Worm (Caenorhabditis elegans) whole organism, young adult: ENCODE data around the gene C41H7.9.

Experiments
- B0035.1 ChIP-seq: sonication (generic microtip); optimal IDR thresholded peaks from 2 replicates; lab custom pipeline; 2016; ENCODE audit warnings: missing genetic modification characterization, mild to moderate bottlenecking, missing compliant biosample characterization, missing genotype, missing genetic modification reagents
- B0336.3 ChIP-seq: fragments of 200-800 bp; sonication (Bioruptor generic); IDR thresholded peaks from 2 replicates; pipeline ENCODE4 v1.3.6; 2022; ENCODE audit warnings: missing genetic modification characterization, missing compliant biosample characterization
- C06A6.2 ChIP-seq: fragments of 200-800 bp; sonication (Bioruptor generic); conservative IDR thresholded peaks from 2 replicates; pipeline ENCODE4 v1.3.6; 2022; ENCODE audit warnings: missing genetic modification characterization, missing compliant biosample characterization
- F10E7.11 ChIP-seq: sonication (generic microtip); optimal IDR thresholded peaks from 2 replicates; lab custom pipeline; 2017; ENCODE audit warnings: mild to moderate bottlenecking, missing genetic modification characterization, moderate library complexity, missing compliant biosample characterization
- F23B12.7 ChIP-seq: sonication (generic microtip); optimal IDR thresholded peaks from 2 replicates; lab custom pipeline; 2017; ENCODE audit warnings: missing genetic modification characterization, mild to moderate bottlenecking, missing compliant biosample characterization, antibody characterized with exemption, moderate library complexity; ENCODE audit not compliant: insufficient read depth
- F33H1.4 ChIP-seq: fragments of 200-800 bp; sonication (Bioruptor generic); IDR thresholded peaks from 2 replicates; pipeline ENCODE4 v1.3.6; 2022; ENCODE audit warnings: missing genetic modification reagents, missing genetic modification characterization, missing compliant biosample characterization
- F39B2.1 ChIP-seq: fragments of 200-800 bp; sonication (Bioruptor generic); IDR thresholded peaks from 2 replicates; pipeline ENCODE4 v1.3.6; 2022; ENCODE audit warnings: missing genetic modification reagents, missing genetic modification characterization, missing compliant biosample characterization
- F57C9.4 ChIP-seq: sonication (generic microtip); optimal IDR thresholded peaks from 2 replicates; lab custom pipeline; 2017; ENCODE audit warnings: mild to moderate bottlenecking, missing genetic modification characterization, missing compliant biosample characterization
- Y53F4B.3 ChIP-seq: fragments of 200-800 bp; sonication (Bioruptor generic); IDR thresholded peaks from 2 replicates; pipeline ENCODE4 v1.3.6; 2022; ENCODE audit warnings: missing genetic modification reagents, missing genetic modification characterization, missing compliant biosample characterization
- Y56A3A.18 ChIP-seq: fragments of 200-800 bp; sonication (Bioruptor generic); IDR thresholded peaks from 2 replicates; pipeline ENCODE4 v1.3.6; 2022; ENCODE audit warnings: missing genetic modification reagents, missing genetic modification characterization, missing compliant biosample characterization
- Y95B8A.8 ChIP-seq: fragments of 200-800 bp; sonication (Bioruptor generic); IDR thresholded peaks from 2 replicates; pipeline ENCODE4 v1.3.6; 2022; ENCODE audit warnings: missing genetic modification reagents, missing genetic modification characterization, missing compliant biosample characterization
- aptf-2 ChIP-seq: fragments of 200-800 bp; sonication (Bioruptor generic); conservative IDR thresholded peaks from 2 replicates; pipeline ENCODE4 v1.3.6; 2022; ENCODE audit warnings: missing genetic modification reagents, missing genetic modification characterization, missing compliant biosample characterization
- atf-7 ChIP-seq: sonication (generic microtip); optimal IDR thresholded peaks from 2 replicates; lab custom pipeline; 2017; ENCODE audit warnings: mild to moderate bottlenecking, missing genetic modification characterization, missing compliant biosample characterization
- attf-5 ChIP-seq: fragments of 200-800 bp; sonication (Bioruptor generic); optimal IDR thresholded peaks from 2 replicates; lab custom pipeline; 2018; ENCODE audit warnings: mild to moderate bottlenecking, missing genetic modification characterization, missing compliant biosample characterization
- bed-1 ChIP-seq: fragments of 200-800 bp; sonication (Bioruptor generic); IDR thresholded peaks from 2 replicates; pipeline ENCODE4 v1.3.6; 2022; ENCODE audit warnings: missing genetic modification reagents, missing genetic modification characterization, missing compliant biosample characterization
- cebp-1 ChIP-seq, 2 experiments: fragments of 200-800 bp in 1 of 2; sonication (Bioruptor generic) in 1 of 2; sonication (generic microtip) in 1 of 2; IDR thresholded peaks in 1 of 2; optimal IDR thresholded peaks in 1 of 2; 2 replicates each; pipeline versions ENCODE4 v1.3.6 to Lab custom; 2017 to 2022; ENCODE audit warnings: missing compliant biosample characterization in 2 of 2, missing genetic modification characterization in 2 of 2, mild to moderate bottlenecking in 1 of 2, missing genetic modification reagents in 1 of 2, moderate library complexity in 1 of 2
- ceh-58 ChIP-seq: fragments of 200-800 bp; sonication (Bioruptor generic); IDR thresholded peaks from 2 replicates; pipeline ENCODE4 v1.3.6; 2022; ENCODE audit warnings: missing genetic modification characterization, missing compliant biosample characterization
- ceh-91 ChIP-seq: fragments of 200-800 bp; sonication (Bioruptor generic); IDR thresholded peaks from 2 replicates; pipeline ENCODE4 v1.3.6; 2022; ENCODE audit warnings: missing genetic modification reagents, missing genetic modification characterization, missing compliant biosample characterization
- chd-7 ChIP-seq: sonication (generic microtip); optimal IDR thresholded peaks from 2 replicates; lab custom pipeline; 2016; ENCODE audit warnings: mild to moderate bottlenecking, missing genetic modification characterization, moderate library complexity, missing compliant biosample characterization
- dox-1 ChIP-seq: fragments of 200-800 bp; sonication (Bioruptor generic); IDR thresholded peaks from 2 replicates; pipeline ENCODE4 v1.3.6; 2022; ENCODE audit warnings: missing genetic modification reagents, missing genetic modification characterization, missing compliant biosample characterization
- ets-4 ChIP-seq: fragments of 200-800 bp; sonication (Bioruptor generic); optimal IDR thresholded peaks from 2 replicates; lab custom pipeline; 2018; ENCODE audit warnings: mild to moderate bottlenecking, missing genetic modification characterization, missing compliant biosample characterization
- gei-17 ChIP-seq: fragments of 200-800 bp; sonication (Bioruptor generic); optimal IDR thresholded peaks from 2 replicates; lab custom pipeline; 2018; ENCODE audit warnings: mild to moderate bottlenecking, missing genetic modification characterization, missing compliant biosample characterization
- let-607 ChIP-seq, 2 experiments: fragments of 200-800 bp in 1 of 2; sonication (Bioruptor generic) in 1 of 2; sonication (generic microtip) in 1 of 2; optimal IDR thresholded peaks; 2 replicates each; lab custom pipeline; 2016 to 2018; ENCODE audit warnings: mild to moderate bottlenecking in 2 of 2, missing compliant biosample characterization in 2 of 2, missing genetic modification characterization in 2 of 2, moderate library complexity in 2 of 2, missing genotype in 1 of 2
- lin-54 ChIP-seq: fragments of 200-800 bp; sonication (Bioruptor generic); optimal IDR thresholded peaks from 2 replicates; lab custom pipeline; 2018; ENCODE audit warnings: mild to moderate bottlenecking, missing genetic modification characterization, missing compliant biosample characterization
- lir-1 ChIP-seq: fragments of 200-800 bp; sonication (Bioruptor generic); conservative IDR thresholded peaks from 2 replicates; pipeline ENCODE4 v1.3.6; 2022; ENCODE audit warnings: missing genetic modification reagents, missing genetic modification characterization, missing compliant biosample characterization
- lsl-1 ChIP-seq: fragments of 200-800 bp; sonication (Bioruptor generic); optimal IDR thresholded peaks from 2 replicates; lab custom pipeline; 2018; ENCODE audit warnings: mild to moderate bottlenecking, missing genetic modification characterization, moderate library complexity, missing compliant biosample characterization
- madf-6 ChIP-seq: fragments of 200-800 bp; sonication (Bioruptor generic); IDR thresholded peaks from 2 replicates; pipeline ENCODE4 v1.3.6; 2022; ENCODE audit warnings: missing genetic modification reagents, missing genetic modification characterization, missing compliant biosample characterization
- madf-8 ChIP-seq: fragments of 200-800 bp; sonication (Bioruptor generic); conservative IDR thresholded peaks from 2 replicates; pipeline ENCODE4 v1.3.6; 2022; ENCODE audit warnings: missing genetic modification reagents, missing genetic modification characterization, missing compliant biosample characterization
- mcd-1 ChIP-seq: fragments of 200-800 bp; sonication (Bioruptor generic); IDR thresholded peaks from 2 replicates; pipeline ENCODE4 v1.3.6; 2022; ENCODE audit warnings: missing genetic modification reagents, missing genetic modification characterization, missing compliant biosample characterization
- nfyb-1 ChIP-seq: fragments of 200-800 bp; sonication (Bioruptor generic); IDR thresholded peaks from 2 replicates; pipeline ENCODE4 v1.3.6; 2022; ENCODE audit warnings: missing genetic modification reagents, missing genetic modification characterization, missing compliant biosample characterization
- nhr-80 ChIP-seq: sonication (generic microtip); optimal IDR thresholded peaks from 2 replicates; lab custom pipeline; 2016; ENCODE audit warnings: missing genetic modification characterization, missing compliant biosample characterization
- pha-4 ChIP-seq: fragments of 150-350 bp; sonication (generic microtip); optimal IDR thresholded peaks from 2 replicates; lab custom pipeline; 2014; ENCODE audit warnings: missing biosample characterization, missing genetic modification reagents, missing genetic modification characterization
- sea-2 ChIP-seq: fragments of 200-800 bp; sonication (Bioruptor generic); IDR thresholded peaks from 2 replicates; pipeline ENCODE4 v1.3.6; 2022; ENCODE audit warnings: missing genetic modification characterization, missing compliant biosample characterization
- snpc-1.1 ChIP-seq: sonication (generic microtip); optimal IDR thresholded peaks from 2 replicates; lab custom pipeline; 2017; ENCODE audit warnings: missing genetic modification characterization, mild to moderate bottlenecking, missing compliant biosample characterization, antibody characterized with exemption, moderate library complexity, missing genotype, missing genetic modification reagents; ENCODE audit not compliant: insufficient read depth
- sptf-2 ChIP-seq: fragments of 200-800 bp; sonication (Bioruptor generic); optimal IDR thresholded peaks from 2 replicates; lab custom pipeline; 2018; ENCODE audit warnings: mild to moderate bottlenecking, missing genetic modification characterization, missing compliant biosample characterization
- tbp1 ChIP-seq: fragments of 200-800 bp; sonication (Bioruptor generic); optimal IDR thresholded peaks from 2 replicates; lab custom pipeline; 2018; ENCODE audit warnings: mild to moderate bottlenecking, missing genetic modification characterization, missing compliant biosample characterization
- tbx-9 ChIP-seq: sonication (generic microtip); optimal IDR thresholded peaks from 2 replicates; lab custom pipeline; 2016; ENCODE audit warnings: borderline replicate concordance, missing genetic modification characterization, inconsistent platforms, missing compliant biosample characterization
- unc-130 ChIP-seq: sonication (generic microtip); optimal IDR thresholded peaks from 2 replicates; lab custom pipeline; 2016; ENCODE audit warnings: missing genetic modification reagents, missing genetic modification characterization, missing compliant biosample characterization
- zfh-2 ChIP-seq: fragments of 200-800 bp; sonication (Bioruptor generic); conservative IDR thresholded peaks from 2 replicates; pipeline ENCODE4 v1.3.6; 2022; ENCODE audit warnings: missing genetic modification reagents, missing genetic modification characterization, missing compliant biosample characterization
- zim-3 ChIP-seq: sonication (generic microtip); optimal IDR thresholded peaks from 2 replicates; lab custom pipeline; 2017; ENCODE audit warnings: mild to moderate bottlenecking, missing genetic modification characterization, moderate library complexity, missing compliant biosample characterization
- ztf-22 ChIP-seq: fragments of 200-800 bp; sonication (Bioruptor generic); optimal IDR thresholded peaks from 2 replicates; lab custom pipeline; 2018; ENCODE audit warnings: mild to moderate bottlenecking, missing genetic modification characterization, moderate library complexity, missing compliant biosample characterization
- ztf-25 ChIP-seq: fragments of 200-800 bp; sonication (Bioruptor generic); IDR thresholded peaks from 2 replicates; pipeline ENCODE4 v1.3.6; 2022; ENCODE audit warnings: missing genetic modification reagents, missing genetic modification characterization, missing compliant biosample characterization
- ztf-3 ChIP-seq: fragments of 200-800 bp; sonication (Bioruptor generic); optimal IDR thresholded peaks from 2 replicates; lab custom pipeline; 2018; ENCODE audit warnings: mild to moderate bottlenecking, missing genetic modification characterization, missing compliant biosample characterization

C41H7.9 gene

DNA sequence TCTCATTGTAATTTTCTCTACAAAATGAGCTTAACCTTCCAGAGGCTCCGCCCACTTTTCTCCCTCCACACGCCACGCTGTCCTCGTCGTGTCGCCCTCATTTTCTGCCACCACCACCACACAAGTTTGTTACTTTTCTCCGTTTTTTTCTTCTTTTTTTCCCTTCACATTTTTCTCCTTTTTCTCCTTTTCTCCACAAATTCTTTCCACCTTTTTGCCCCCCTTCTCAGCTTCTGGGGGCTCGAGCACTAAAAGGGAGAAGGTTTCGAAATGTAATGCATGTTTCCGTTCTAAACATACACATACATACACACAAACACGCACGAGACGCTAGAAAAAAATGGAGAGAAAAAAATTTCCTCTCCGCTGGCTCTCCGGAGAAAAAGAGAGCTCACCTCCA lies 35.4 kb downstream of the C41H7.9 start, which contains the start of gene nhr-88 (continued):
- TF ChIP-seq nfyb-1 (GFP tag; lab: Robert Waterston, UW) (peak; percentile 56; the same call in 1 of the 2 replicates), attf-5 (peak; percentile 6), B0035.1 (tag; lab: Kevin White, UChicago) (no peak), zfh-2 (GFP tag; lab: Robert Waterston, UW) (peak; percentile 76), gei-17 (no peak), ets-4 (GFP tag; lab: Kevin White, UChicago) (no peak), madf-8 (0 out of 2 replicates have a peak, but pooled peaks have one; percentile 15), madf-6 (GFP tag; lab: Robert Waterston, UW) (no peak), sea-2 (GFP tag; lab: Robert Waterston, UW) (no peak), unc-130 (GFP tag; lab: Kevin White, UChicago) (no peak), let-607 (tag; optimal IDR thresholded peaks at IDR 0.05; lab: Kevin White, UChicago) (no peak), ztf-3 (no peak), pha-4 (tag; lab: Kevin White, UChicago) (no peak), B0336.3 (GFP tag; lab: Robert Waterston, UW) (peak; percentile 31; the same call in 1 of the 2 replicates), sptf-2 (GFP tag; lab: Kevin White, UChicago) (no peak), Y56A3A.18 (no peak), mcd-1 (GFP tag; lab: Robert Waterston, UW) (peak; percentile 42), lin-54 (GFP tag; lab: Kevin White, UChicago) (no peak), chd-7 (tag; lab: Kevin White, UChicago) (peak; percentile 18), Y53F4B.3 (GFP tag; lab: Robert Waterston, UW) (no peak), C06A6.2 (GFP tag; lab: Robert Waterston, UW) (no peak), bed-1 (GFP tag; lab: Robert Waterston, UW) (no peak), ztf-25 (GFP tag; lab: Robert Waterston, UW) (no peak), F10E7.11 (tag; lab: Kevin White, UChicago) (no peak), tbp1 (GFP tag; lab: Kevin White, UChicago) (no peak), zim-3 (no peak), F57C9.4 (tag; lab: Kevin White, UChicago) (no peak), F39B2.1 (GFP tag; lab: Robert Waterston, UW) (no peak), F23B12.7 (tag; lab: Kevin White, UChicago) (no peak), ceh-91 (no peak)

DNA sequence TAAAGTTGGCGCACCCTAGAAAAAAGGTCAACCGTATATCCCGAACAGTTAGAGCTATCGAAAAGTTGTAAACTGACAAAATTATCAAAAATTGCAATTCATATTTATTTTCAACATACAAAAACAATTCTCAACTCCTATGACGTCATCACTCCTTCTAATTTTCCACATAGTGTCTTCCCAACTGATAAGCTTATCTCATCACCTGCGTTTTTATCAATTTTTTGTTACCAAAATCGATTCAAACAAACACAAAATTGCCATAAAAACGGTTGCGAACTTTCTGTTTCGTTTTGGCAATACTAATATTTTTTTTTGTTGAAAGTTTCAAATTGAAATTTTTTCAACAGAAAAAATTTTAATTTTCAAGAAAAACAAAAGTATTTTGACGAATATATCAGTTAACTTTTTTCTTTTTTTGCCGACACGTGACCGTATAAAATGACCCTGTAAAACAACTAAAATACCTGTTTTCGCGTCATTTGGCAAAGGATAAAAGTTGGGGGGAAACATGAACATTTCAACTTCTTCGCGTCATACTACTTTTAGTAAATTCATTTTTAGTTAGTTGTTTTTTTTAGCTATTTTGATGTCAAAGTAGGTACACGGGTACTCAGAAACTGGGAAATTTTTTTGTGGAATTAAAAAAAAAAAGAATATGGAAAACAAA lies 36.3 kb downstream of the C41H7.9 start:
- TF ChIP-seq zim-3 (no peak), ceh-58 (GFP tag; lab: Robert Waterston, UW) (no peak), Y95B8A.8 (GFP tag; lab: Robert Waterston, UW) (no peak), Y56A3A.18 (no peak), B0336.3 (GFP tag; lab: Robert Waterston, UW) (no peak), F23B12.7 (tag; lab: Kevin White, UChicago) (no peak), ztf-22 (GFP tag; lab: Kevin White, UChicago) (no peak), nhr-80 (peak; percentile 55), snpc-1.1 (tag; lab: Kevin White, UChicago) (no peak), F33H1.4 (GFP tag; lab: Robert Waterston, UW) (no peak), aptf-2 (GFP tag; lab: Robert Waterston, UW) (no peak), zfh-2 (GFP tag; lab: Robert Waterston, UW) (no peak), lsl-1 (no peak), cebp-1 (GFP tag; IDR thresholded peaks at IDR 0.05; lab: Robert Waterston, UW) (no peak), cebp-1 (tag; optimal IDR thresholded peaks at IDR 0.05; lab: Kevin White, UChicago) (no peak), atf-7 (tag; lab: Kevin White, UChicago) (peak; percentile 87), dox-1 (GFP tag; lab: Robert Waterston, UW) (0 out of 2 replicates have a peak, but pooled peaks have one; percentile 16), tbx-9 (tag; lab: Kevin White, UChicago) (no peak), nfyb-1 (GFP tag; lab: Robert Waterston, UW) (no peak), lir-1 (GFP tag; lab: Robert Waterston, UW) (no peak)
- TF ChIP-seq, all 124 proteins: peak for 3
